Fruit fly (Drosophila melanogaster): ENCODE data around the gene BBIP1.

DNA sequence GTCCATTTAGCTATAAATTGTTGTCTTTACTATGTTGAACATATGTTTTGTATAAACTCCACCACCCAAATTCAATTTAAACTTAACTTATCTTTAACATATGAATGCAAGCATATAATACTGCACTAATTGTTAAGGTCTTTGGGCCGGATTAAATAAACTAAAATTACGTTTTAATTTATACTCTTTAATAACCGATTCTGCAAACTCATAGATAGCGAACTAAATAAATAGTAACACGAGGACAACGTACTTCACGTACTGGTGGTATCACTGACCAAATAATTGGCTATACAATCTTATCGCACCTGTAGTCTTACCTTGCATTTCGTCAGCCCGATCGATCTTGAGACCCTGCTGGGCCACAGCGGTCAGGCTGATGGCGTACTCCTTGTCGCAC lies 11.8 kb upstream of the BBIP1 start:
- TF ChIP-seq foxo (GFP tag; optimal IDR thresholded peaks at IDR 0.05), result no peak
- TF ChIP-seq Vsx2 (GFP tag; optimal IDR thresholded peaks at IDR 0.05; ENCODE audit: partially characterized antibody), result no peak
- TF ChIP-seq tai (GFP tag; optimal IDR thresholded peaks at IDR 0.05), result no peak
- TF ChIP-seq Rel (GFP tag; optimal IDR thresholded peaks at IDR 0.05), result no peak
- TF ChIP-seq Rel (tag; optimal IDR thresholded peaks at IDR 0.05), result no peak
- no peak for TF ChIP-seq sv (GFP tag; optimal IDR thresholded peaks at IDR 0.05)
- TF ChIP-seq fru (GFP tag; optimal IDR thresholded peaks at IDR 0.05), result no peak
- TF ChIP-seq usp (GFP tag; optimal IDR thresholded peaks at IDR 0.05), result no peak
- TF ChIP-seq ey (GFP tag; optimal IDR thresholded peaks at IDR 0.05), result no peak
- no peak for TF ChIP-seq dl (GFP tag; optimal IDR thresholded peaks at IDR 0.05; ENCODE audit: insufficient read depth in 1 of 2, partially characterized antibody in 2 of 2)
- no peak for TF ChIP-seq CG9705 (GFP tag; optimal IDR thresholded peaks at IDR 0.05)
- no peak for TF ChIP-seq h (GFP tag; optimal IDR thresholded peaks at IDR 0.05)
- no peak for TF ChIP-seq Dfd (GFP tag; optimal IDR thresholded peaks at IDR 0.05)
- no peak for TF ChIP-seq br (GFP tag; optimal IDR thresholded peaks at IDR 0.05)
- TF ChIP-seq jim (GFP tag; optimal IDR thresholded peaks at IDR 0.05), result no peak

Measured in whole organism, wandering third instar larva.